Worm (Caenorhabditis elegans) whole organism, L3 larva: ENCODE data around the gene F45D11.5.
"Not testable (repeated sequence)": the region's sequence is repeated elsewhere in the genome, so short reads cannot be mapped to it uniquely, and the experiment has no call there.

Source experiments
- ZK546.5 ChIP-seq: sonication (generic microtip); optimal IDR thresholded peaks from 2 replicates; lab custom pipeline; 2017; ENCODE audit warnings: missing biosample characterization, missing genetic modification characterization
- nhr-11 ChIP-seq: fragments of 150-350 bp; optimal IDR thresholded peaks from 2 replicates; lab custom pipeline; 2014; ENCODE audit warnings: missing biosample characterization, missing genetic modification characterization
- ztf-11 ChIP-seq: fragments of 150-350 bp; optimal IDR thresholded peaks from 2 replicates; lab custom pipeline; 2014; ENCODE audit warnings: missing biosample characterization, missing genetic modification characterization

- not testable (repeated sequence) for TF ChIP-seq ztf-11, nhr-11, ZK546.5 (tag; lab: Kevin White, UChicago)
Measured at ce11 chrII:994231-994630, 7.3 kb upstream of the F45D11.5 start, which contains the start of gene F45D11.7.
